Fruit fly (Drosophila melanogaster) whole organism, embryonic: ENCODE measurements around the gene Hr4.
A peak's percentile ranks its signal among the peaks of the same experiment; 100 is the strongest.

ENCODE experiments used
- Ada2b ChIP-seq: fragments of 200-800 bp; sonication (Bioruptor generic); IDR thresholded peaks from 2 replicates; pipeline ENCODE4 v1.3.6; 2022; ENCODE audit warnings: missing biosample characterization, missing genetic modification characterization
- Adf1 ChIP-seq: fragments of 200-800 bp; sonication (Bioruptor generic); IDR thresholded peaks from 2 replicates; pipeline ENCODE4 v1.3.6; 2022; ENCODE audit warnings: missing biosample characterization, missing genetic modification characterization
- BEAF-32 ChIP-seq: fragments of 200-800 bp; sonication (Bioruptor generic); optimal IDR thresholded peaks from 3 replicates; lab custom pipeline; 2017; ENCODE audit warnings: missing biosample characterization, missing genetic modification characterization, mild to moderate bottlenecking, moderate library complexity, missing genetic modification reagents
- CG10274 ChIP-seq: fragments of 200-800 bp; sonication (Bioruptor generic); optimal IDR thresholded peaks from 3 replicates; lab custom pipeline; 2017; ENCODE audit warnings: missing biosample characterization, mild to moderate bottlenecking, missing genetic modification characterization
- CG10462 ChIP-seq: fragments of 200-800 bp; sonication (Bioruptor generic); optimal IDR thresholded peaks from 2 replicates; lab custom pipeline; 2016; ENCODE audit warnings: missing biosample characterization, missing genetic modification characterization
- CG10654 ChIP-seq: fragments of 200-800 bp; sonication (Bioruptor generic); optimal IDR thresholded peaks from 2 replicates; lab custom pipeline; 2016; ENCODE audit warnings: missing biosample characterization, missing genetic modification characterization
- CG11093 ChIP-seq: fragments of 200-800 bp; sonication (Bioruptor generic); IDR thresholded peaks from 3 replicates; pipeline ENCODE4 v1.3.6; 2022; ENCODE audit warnings: missing biosample characterization, missing genetic modification characterization
- CG11504 ChIP-seq: fragments of 200-800 bp; sonication (Bioruptor generic); optimal IDR thresholded peaks from 3 replicates; lab custom pipeline; 2019; ENCODE audit warnings: missing biosample characterization, mild to moderate bottlenecking, missing genetic modification characterization, moderate library complexity
- CG11695 ChIP-seq: fragments of 200-800 bp; sonication (Bioruptor generic); IDR thresholded peaks from 3 replicates; pipeline ENCODE4 v1.3.6; 2022; ENCODE audit warnings: missing biosample characterization, missing genetic modification characterization
- CG11696 ChIP-seq: fragments of 200-800 bp; sonication (Bioruptor generic); IDR thresholded peaks from 2 replicates; pipeline ENCODE4 v1.3.6; 2022; ENCODE audit warnings: missing biosample characterization, missing genetic modification characterization
- CG12391 ChIP-seq: fragments of 200-800 bp; sonication (Bioruptor generic); optimal IDR thresholded peaks from 3 replicates; lab custom pipeline; 2018; ENCODE audit warnings: missing biosample characterization, mild to moderate bottlenecking, missing genetic modification characterization, moderate library complexity
- CG12744 ChIP-seq: fragments of 200-800 bp; sonication (Bioruptor generic); optimal IDR thresholded peaks from 2 replicates; lab custom pipeline; 2016; ENCODE audit warnings: missing biosample characterization, missing genetic modification characterization
- CG14441 ChIP-seq: fragments of 200-800 bp; sonication (Bioruptor generic); IDR thresholded peaks from 2 replicates; pipeline ENCODE4 v1.3.6; 2022; ENCODE audit warnings: missing biosample characterization, missing genetic modification characterization
- CG16815 ChIP-seq: fragments of 200-800 bp; sonication (Bioruptor generic); optimal IDR thresholded peaks from 3 replicates; lab custom pipeline; 2017; ENCODE audit warnings: missing biosample characterization, mild to moderate bottlenecking, missing genetic modification characterization
- CG17385 ChIP-seq: fragments of 200-800 bp; sonication (Bioruptor generic); optimal IDR thresholded peaks from 3 replicates; lab custom pipeline; 2018; ENCODE audit warnings: missing biosample characterization, mild to moderate bottlenecking, missing genetic modification characterization
- CG17912 ChIP-seq: fragments of 200-800 bp; sonication (Bioruptor generic); optimal IDR thresholded peaks from 2 replicates; lab custom pipeline; 2018; ENCODE audit warnings: missing biosample characterization, mild to moderate bottlenecking, missing genetic modification characterization
- CG2202 ChIP-seq: fragments of 200-800 bp; sonication (Bioruptor generic); optimal IDR thresholded peaks from 2 replicates; lab custom pipeline; 2018; ENCODE audit warnings: missing biosample characterization, mild to moderate bottlenecking, missing genetic modification characterization
- CG2678 ChIP-seq: fragments of 200-800 bp; sonication (Bioruptor generic); optimal IDR thresholded peaks from 3 replicates; lab custom pipeline; 2019; ENCODE audit warnings: missing biosample characterization, mild to moderate bottlenecking, missing genetic modification characterization, moderate library complexity
- CG6654 ChIP-seq: fragments of 200-800 bp; sonication (Bioruptor generic); optimal IDR thresholded peaks from 2 replicates; lab custom pipeline; 2017; ENCODE audit warnings: missing biosample characterization, mild to moderate bottlenecking, missing genetic modification characterization
- CG6689 ChIP-seq: fragments of 200-800 bp; sonication (Bioruptor generic); IDR thresholded peaks from 2 replicates; pipeline ENCODE4 v1.3.6; 2022; ENCODE audit warnings: missing biosample characterization, missing genetic modification characterization
- CG7556 ChIP-seq: fragments of 200-800 bp; sonication (Bioruptor generic); optimal IDR thresholded peaks from 2 replicates; lab custom pipeline; 2017; ENCODE audit warnings: missing biosample characterization, mild to moderate bottlenecking, missing genetic modification characterization
- CG7839 ChIP-seq: fragments of 200-800 bp; sonication (Bioruptor generic); optimal IDR thresholded peaks from 3 replicates; lab custom pipeline; 2018; ENCODE audit warnings: missing biosample characterization, mild to moderate bottlenecking, missing genetic modification characterization, moderate library complexity
- CG9437 ChIP-seq: fragments of 200-800 bp; sonication (Bioruptor generic); optimal IDR thresholded peaks from 2 replicates; lab custom pipeline; 2018; ENCODE audit warnings: missing biosample characterization, mild to moderate bottlenecking, missing genetic modification characterization
- CG9797 ChIP-seq: fragments of 200-800 bp; sonication (Bioruptor generic); optimal IDR thresholded peaks from 3 replicates; lab custom pipeline; 2018; ENCODE audit warnings: missing biosample characterization, mild to moderate bottlenecking, missing genetic modification characterization
- CG9932 ChIP-seq: fragments of 200-800 bp; sonication (Bioruptor generic); IDR thresholded peaks from 2 replicates; pipeline ENCODE4 v1.3.6; 2022; ENCODE audit warnings: missing biosample characterization, missing genetic modification characterization
- CHES-1-like ChIP-seq: fragments of 200-800 bp; sonication (Bioruptor generic); optimal IDR thresholded peaks from 2 replicates; lab custom pipeline; 2016; ENCODE audit warnings: missing biosample characterization, missing genetic modification characterization
- Camta ChIP-seq: fragments of 200-800 bp; sonication (Bioruptor generic); optimal IDR thresholded peaks from 2 replicates; lab custom pipeline; 2016; ENCODE audit warnings: missing biosample characterization, missing genetic modification characterization
- Dip2 ChIP-seq: fragments of 200-800 bp; sonication (Bioruptor generic); IDR thresholded peaks from 2 replicates; pipeline ENCODE4 v1.3.6; 2022; ENCODE audit warnings: missing biosample characterization, missing genetic modification characterization
- Dll ChIP-seq: fragments of 200-800 bp; sonication (Bioruptor generic); IDR thresholded peaks from 4 replicates; pipeline ENCODE4 v1.3.6; 2022; ENCODE audit warnings: missing biosample characterization, missing genetic modification characterization; ENCODE audit not compliant: partially characterized antibody
- E2f2 ChIP-seq: fragments of 200-800 bp; sonication (Bioruptor generic); IDR thresholded peaks from 2 replicates; pipeline ENCODE4 v1.3.6; 2022; ENCODE audit warnings: missing biosample characterization, missing genetic modification characterization
- Ets97D ChIP-seq: fragments of 200-800 bp; sonication (Bioruptor generic); optimal IDR thresholded peaks from 3 replicates; lab custom pipeline; 2016; ENCODE audit warnings: missing biosample characterization, missing genetic modification characterization
- Gug ChIP-seq: fragments of 200-800 bp; sonication (Bioruptor generic); IDR thresholded peaks from 4 replicates; pipeline ENCODE4 v1.3.6; 2022; ENCODE audit warnings: missing biosample characterization, missing genetic modification characterization
- HHEX ChIP-seq: fragments of 200-800 bp; sonication (Bioruptor generic); optimal IDR thresholded peaks from 3 replicates; lab custom pipeline; 2017; ENCODE audit warnings: missing biosample characterization, mild to moderate bottlenecking, missing genetic modification characterization, missing genetic modification reagents
- MESR4 ChIP-seq: fragments of 200-800 bp; sonication (Bioruptor generic); optimal IDR thresholded peaks from 2 replicates; lab custom pipeline; 2018; ENCODE audit warnings: missing biosample characterization, mild to moderate bottlenecking, missing genetic modification characterization, moderate library complexity
- Sox102F ChIP-seq: fragments of 200-800 bp; sonication (Bioruptor generic); optimal IDR thresholded peaks from 2 replicates; lab custom pipeline; 2018; ENCODE audit warnings: missing biosample characterization, mild to moderate bottlenecking, missing genetic modification characterization, moderate library complexity
- Xbp1 ChIP-seq: fragments of 200-800 bp; sonication (Bioruptor generic); optimal IDR thresholded peaks from 3 replicates; lab custom pipeline; 2016; ENCODE audit warnings: missing biosample characterization, mild to moderate bottlenecking, missing genetic modification characterization
- chif ChIP-seq, 2 experiments: fragments of 200-800 bp; sonication (Bioruptor generic); optimal IDR thresholded peaks; 3 replicates each; lab custom pipeline; 2016; ENCODE audit warnings: missing biosample characterization in 2 of 2, missing genetic modification characterization in 2 of 2
- crol ChIP-seq: fragments of 200-800 bp; sonication (Bioruptor generic); IDR thresholded peaks from 2 replicates; pipeline ENCODE4 v1.3.6; 2022; ENCODE audit warnings: missing biosample characterization, missing genetic modification characterization
- dan ChIP-seq: fragments of 200-800 bp; sonication (Bioruptor generic); IDR thresholded peaks from 2 replicates; pipeline ENCODE4 v1.3.6; 2022; ENCODE audit warnings: missing biosample characterization, missing genetic modification characterization
- dmrt11E ChIP-seq: fragments of 200-800 bp; sonication (Bioruptor generic); optimal IDR thresholded peaks from 3 replicates; lab custom pipeline; 2018; ENCODE audit warnings: missing biosample characterization, mild to moderate bottlenecking, missing genetic modification characterization, moderate library complexity
- fd102C ChIP-seq: fragments of 200-800 bp; sonication (Bioruptor generic); optimal IDR thresholded peaks from 2 replicates; lab custom pipeline; 2018; ENCODE audit warnings: missing biosample characterization, mild to moderate bottlenecking, missing genetic modification characterization, moderate library complexity
- gsb-n ChIP-seq: fragments of 200-800 bp; sonication (Bioruptor generic); optimal IDR thresholded peaks from 3 replicates; lab custom pipeline; 2018; ENCODE audit warnings: missing biosample characterization, mild to moderate bottlenecking, missing genetic modification characterization
- inv ChIP-seq: fragments of 200-800 bp; sonication (Bioruptor generic); IDR thresholded peaks from 2 replicates; pipeline ENCODE4 v1.3.6; 2022; ENCODE audit warnings: missing biosample characterization, missing genetic modification characterization; ENCODE audit not compliant: partially characterized antibody
- kah ChIP-seq: fragments of 200-800 bp; sonication (Bioruptor generic); optimal IDR thresholded peaks from 2 replicates; lab custom pipeline; 2018; ENCODE audit warnings: missing biosample characterization, mild to moderate bottlenecking, missing genetic modification characterization
- luna ChIP-seq: fragments of 200-800 bp; sonication (Bioruptor generic); optimal IDR thresholded peaks from 2 replicates; lab custom pipeline; 2016; ENCODE audit warnings: missing biosample characterization, missing genetic modification characterization
- p53 ChIP-seq: fragments of 200-800 bp; sonication (Bioruptor generic); optimal IDR thresholded peaks from 2 replicates; lab custom pipeline; 2016; ENCODE audit warnings: missing biosample characterization, missing genetic modification characterization
- sd ChIP-seq: fragments of 200-800 bp; sonication (Bioruptor generic); optimal IDR thresholded peaks from 3 replicates; lab custom pipeline; 2018; ENCODE audit warnings: missing biosample characterization, mild to moderate bottlenecking, missing genetic modification characterization, moderate library complexity
- slbo ChIP-seq: fragments of 200-800 bp; sonication (Bioruptor generic); IDR thresholded peaks from 2 replicates; pipeline ENCODE4 v1.3.6; 2022; ENCODE audit warnings: missing biosample characterization, missing genetic modification characterization
- sob ChIP-seq: fragments of 200-800 bp; sonication (Bioruptor generic); IDR thresholded peaks from 2 replicates; pipeline ENCODE4 v1.3.6; 2022; ENCODE audit warnings: missing biosample characterization, missing genetic modification characterization
- ttk ChIP-seq: fragments of 200-800 bp; sonication (Bioruptor generic); IDR thresholded peaks from 2 replicates; pipeline ENCODE4 v2.1.2; 2022; ENCODE audit warnings: missing biosample characterization, missing genetic modification characterization
- unc-4 ChIP-seq: fragments of 200-800 bp; sonication (Bioruptor generic); IDR thresholded peaks from 2 replicates; pipeline ENCODE4 v1.3.6; 2022; ENCODE audit warnings: missing biosample characterization, missing genetic modification characterization; ENCODE audit not compliant: partially characterized antibody

Hr4 gene

dm6 chrX:1952898-1953297 lies 11.2 kb downstream of the Hr4 start (continued):
- TF ChIP-seq HHEX (GFP tag; lab: Kevin White, UChicago) (peak; percentile 29), kah (GFP tag; lab: Kevin White, UChicago) (no peak), Ada2b (GFP tag; lab: Robert Waterston, UW) (no peak), CG6689 (GFP tag; lab: Robert Waterston, UW) (peak; percentile 50; the same call in 1 of the 2 replicates), CG10462 (GFP tag; lab: Kevin White, UChicago) (no peak), E2f2 (GFP tag; lab: Robert Waterston, UW) (0 out of 2 replicates have a peak, but pooled peaks have one; percentile 12), CG17385 (GFP tag; lab: Kevin White, UChicago) (no peak), inv (GFP tag; lab: Robert Waterston, UW) (no peak), Ets97D (GFP tag; lab: Kevin White, UChicago) (peak; percentile 52), Gug (GFP tag; lab: Robert Waterston, UW) (peak; percentile 92), BEAF-32 (GFP tag; lab: Kevin White, UChicago) (peak; percentile 10), CG16815 (GFP tag; lab: Kevin White, UChicago) (peak; percentile 62), CG9797 (GFP tag; lab: Kevin White, UChicago) (peak; percentile 6), fd102C (GFP tag; lab: Kevin White, UChicago) (no peak), CG10274 (peak; percentile 28), CG14441 (GFP tag; lab: Robert Waterston, UW) (peak; percentile 73), Xbp1 (GFP tag; lab: Kevin White, UChicago) (peak; percentile 85), CG2678 (tag; lab: Kevin White, UChicago) (peak; percentile 21), CG9437 (no peak), gsb-n (tag; lab: Kevin White, UChicago) (no peak), Adf1 (0 out of 2 replicates have a peak, but pooled peaks have one; percentile 30), sob (GFP tag; lab: Robert Waterston, UW) (peak; percentile 82), ttk (GFP tag; lab: Robert Waterston, UW) (peak; percentile 71), MESR4 (GFP tag; lab: Kevin White, UChicago) (no peak), crol (GFP tag; lab: Robert Waterston, UW) (peak; percentile 57), Camta (GFP tag; lab: Kevin White, UChicago) (peak; percentile 64), chif (GFP tag; optimal IDR thresholded peaks at IDR 0.05; lab: Kevin White, UChicago) (peak; percentile 67 to 81), CG12391 (tag; lab: Kevin White, UChicago) (peak; percentile 36), CG11696 (no peak), unc-4 (peak; percentile 28; the same call in 1 of the 2 replicates), CG11504 (tag; lab: Kevin White, UChicago) (peak; percentile 59), CG17912 (GFP tag; lab: Kevin White, UChicago) (peak; percentile 56), CG7839 (tag; lab: Kevin White, UChicago) (peak; percentile 49), Sox102F (GFP tag; lab: Kevin White, UChicago) (peak; percentile 35), Dll (GFP tag; lab: Robert Waterston, UW) (no peak), CG11695 (GFP tag; lab: Robert Waterston, UW) (no peak), CG9932 (GFP tag; lab: Robert Waterston, UW) (peak; percentile 93), dmrt11E (tag; lab: Kevin White, UChicago) (peak; percentile 29), slbo (GFP tag; lab: Robert Waterston, UW) (peak; percentile 94), Dip2 (GFP tag; lab: Robert Waterston, UW) (peak; percentile 100), luna (peak; percentile 40), CG10654 (peak; percentile 30), dan (GFP tag; lab: Robert Waterston, UW) (0 out of 2 replicates have a peak, but pooled peaks have one; percentile 31), p53 (peak; percentile 87), CG7556 (GFP tag; lab: Kevin White, UChicago) (peak; percentile 2), CG12744 (GFP tag; lab: Kevin White, UChicago) (peak; percentile 15), CHES-1-like (peak; percentile 50), CG6654 (GFP tag; lab: Kevin White, UChicago) (peak; percentile 22), CG11093 (GFP tag; lab: Robert Waterston, UW) (peak; percentile 35; the same call in 1 of the 3 replicates), sd (tag; lab: Kevin White, UChicago) (peak; percentile 3), CG2202 (tag; lab: Kevin White, UChicago) (no peak)
